Worm (Caenorhabditis elegans): ENCODE data around the gene swsn-4.

The swsn-4 gene

ce11 chrIV:11102608-11103007 is 23.2 kb upstream of the swsn-4 start, which contains the start of gene srlf-17 (continued):
- TF ChIP-seq nhr-237 (tag; optimal IDR thresholded peaks at IDR 0.05) = no peak

- peak in 1 of 2 experiments; percentile 85 for TF ChIP-seq unc-62 (GFP tag; optimal IDR thresholded peaks at IDR 0.05 in 1 of 2)
- no peak for TF ChIP-seq unc-62 (tag; optimal IDR thresholded peaks at IDR 0.05)
- TF ChIP-seq snpc-4 (tag; optimal IDR thresholded peaks at IDR 0.05) = no peak
Observed at ce11 chrIV:11103501-11103900, 22.3 kb upstream of the swsn-4 start.

- TF ChIP-seq cey-2 (tag; optimal IDR thresholded peaks at IDR 0.05; ENCODE audit: borderline replicate concordance, insufficient read depth) = no peak
- TF ChIP-seq ZK546.5 (tag; optimal IDR thresholded peaks at IDR 0.05) = no peak
- TF ChIP-seq nhr-48 (tag; optimal IDR thresholded peaks at IDR 0.05) = no peak
- no peak for TF ChIP-seq snpc-4 (tag; optimal IDR thresholded peaks at IDR 0.05)
- no peak for TF ChIP-seq daf-8 (GFP tag; IDR thresholded peaks at IDR 0.05)
- no peak for TF ChIP-seq ceh-32 (tag; optimal IDR thresholded peaks at IDR 0.05; ENCODE audit: poor library complexity)
- TF ChIP-seq dmd-8 (GFP tag; IDR thresholded peaks at IDR 0.05) = no peak
- TF ChIP-seq set-16 (GFP tag; IDR thresholded peaks at IDR 0.05) = no peak
- TF ChIP-seq lir-3 (tag; optimal IDR thresholded peaks at IDR 0.05) = no peak
- TF ChIP-seq mdt-29 (GFP tag; IDR thresholded peaks at IDR 0.05) = no peak
- no peak for TF ChIP-seq dve-1 (tag; optimal IDR thresholded peaks at IDR 0.05; ENCODE audit: insufficient read depth)
- TF ChIP-seq duxl-1 (tag; optimal IDR thresholded peaks at IDR 0.05; ENCODE audit: poor library complexity) = no peak
Observed at ce11 chrIV:11105724-11106123, 20.1 kb upstream of the swsn-4 start, which contains the start of gene srlf-24. Gene srlf-24 (minus strand): TSS chrIV:11105824.

- TF ChIP-seq ctbp-1 (GFP tag; IDR thresholded peaks at IDR 0.05) = peak; percentile 12; the same call in 1 of the 2 replicates
- TF ChIP-seq ZK546.5 (tag; optimal IDR thresholded peaks at IDR 0.05) = peak in 1 of 2 experiments; percentile 27
- no peak for TF ChIP-seq mxl-2 (GFP tag; conservative IDR thresholded peaks at IDR 0.05)
- TF ChIP-seq pha-4 (GFP tag; IDR thresholded peaks at IDR 0.05) = peak; percentile 54; the same call in 1 of the 2 replicates
- no peak for TF ChIP-seq pha-4 (tag; optimal IDR thresholded peaks at IDR 0.05)
- TF ChIP-seq fos-1 (tag; optimal IDR thresholded peaks at IDR 0.05) = no peak
- TF ChIP-seq Y48G9A.11 (GFP tag; IDR thresholded peaks at IDR 0.05) = peak; percentile 41; the same call in 1 of the 2 replicates
- peak; percentile 65 for TF ChIP-seq ama-1 (optimal IDR thresholded peaks at IDR 0.05)
- peak; percentile 62; the same call in 1 of the 2 replicates for TF ChIP-seq snpc-1.2 (GFP tag; IDR thresholded peaks at IDR 0.05)
- 0 out of 2 replicates have a peak, but pooled peaks have one; percentile 18 for TF ChIP-seq egl-43 (GFP tag; IDR thresholded peaks at IDR 0.05)
- 0 out of 2 replicates have a peak, but pooled peaks have one; percentile 17 for TF ChIP-seq madf-9 (GFP tag; conservative IDR thresholded peaks at IDR 0.05)
- TF ChIP-seq dmd-8 (GFP tag; IDR thresholded peaks at IDR 0.05) = 0 out of 2 replicates have a peak, but pooled peaks have one; percentile 46
- no peak for TF ChIP-seq arid-1 (GFP tag; conservative IDR thresholded peaks at IDR 0.05)
- no peak for TF ChIP-seq tag-97 (GFP tag; IDR thresholded peaks at IDR 0.05)
- TF ChIP-seq rbr-2 (tag; optimal IDR thresholded peaks at IDR 0.05) = no peak
- 0 out of 2 replicates have a peak, but pooled peaks have one; percentile 15 for TF ChIP-seq hmg-1.1 (GFP tag; IDR thresholded peaks at IDR 0.05)
- peak; percentile 58 for TF ChIP-seq F49E8.2 (tag; optimal IDR thresholded peaks at IDR 0.05; ENCODE audit: borderline replicate concordance)
- no peak for TF ChIP-seq lin-15B (tag; optimal IDR thresholded peaks at IDR 0.05)
- 0 out of 2 replicates have a peak, but pooled peaks have one; percentile 41 for TF ChIP-seq daf-19 (GFP tag; conservative IDR thresholded peaks at IDR 0.05)
- peak; percentile 52 for TF ChIP-seq lin-38 (GFP tag; IDR thresholded peaks at IDR 0.05)
Observed at ce11 chrIV:11109771-11110170, 16.1 kb upstream of the swsn-4 start, which contains the start of gene pigk-1. Gene pigk-1 (minus strand): TSS chrIV:11110018.
